Worm (Caenorhabditis elegans) whole organism, L2 larva: ENCODE data around the gene F29G6.1.
A peak's percentile ranks its signal among the peaks of the same experiment; 100 is the strongest.

Source experiments
- C34F6.9 ChIP-seq: fragments of 150-350 bp; optimal IDR thresholded peaks from 2 replicates; lab custom pipeline; 2014; ENCODE audit warnings: missing biosample characterization, missing genetic modification characterization
- F13H6.1 ChIP-seq: sonication (generic microtip); optimal IDR thresholded peaks from 2 replicates; lab custom pipeline; 2016; ENCODE audit warnings: missing genetic modification characterization, missing compliant biosample characterization
- Y55F3AM.14 ChIP-seq: fragments of 200-800 bp; sonication (Bioruptor generic); optimal IDR thresholded peaks from 2 replicates; lab custom pipeline; 2018; ENCODE audit warnings: mild to moderate bottlenecking, missing genetic modification characterization, missing compliant biosample characterization
- ZK546.5 ChIP-seq: sonication (generic microtip); optimal IDR thresholded peaks from 2 replicates; lab custom pipeline; 2017; ENCODE audit warnings: missing biosample characterization, missing genetic modification characterization
- alr-1 ChIP-seq: fragments of 150-350 bp; optimal IDR thresholded peaks from 2 replicates; lab custom pipeline; 2014; ENCODE audit warnings: missing biosample characterization, missing genetic modification characterization
- aly-2 ChIP-seq: fragments of 150-350 bp; optimal IDR thresholded peaks from 2 replicates; lab custom pipeline; 2014; ENCODE audit warnings: missing biosample characterization, missing genetic modification characterization
- ama-1 ChIP-seq: fragments of 150-350 bp; optimal IDR thresholded peaks from 2 replicates; lab custom pipeline; 2018; ENCODE audit warnings: inconsistent platforms
- blmp-1 ChIP-seq: sonication (generic microtip); optimal IDR thresholded peaks from 2 replicates; lab custom pipeline; 2017; ENCODE audit warnings: missing genetic modification characterization, mild to moderate bottlenecking, missing compliant biosample characterization, antibody characterized with exemption, moderate library complexity; ENCODE audit not compliant: insufficient read depth
- ceh-16 ChIP-seq: fragments of 150-350 bp; optimal IDR thresholded peaks from 2 replicates; lab custom pipeline; 2014; ENCODE audit warnings: missing biosample characterization, missing genetic modification characterization
- ceh-82 ChIP-seq: fragments of 150-350 bp; optimal IDR thresholded peaks from 2 replicates; lab custom pipeline; 2014; ENCODE audit warnings: missing biosample characterization, missing genetic modification characterization
- crh-2 ChIP-seq: sonication (generic microtip); optimal IDR thresholded peaks from 2 replicates; lab custom pipeline; 2017; ENCODE audit warnings: missing biosample characterization, missing genetic modification characterization
- dmd-4 ChIP-seq: sonication (generic microtip); optimal IDR thresholded peaks from 2 replicates; lab custom pipeline; 2017; ENCODE audit warnings: missing biosample characterization, missing genetic modification characterization
- egl-27 ChIP-seq: sonication (generic microtip); optimal IDR thresholded peaks from 3 replicates; lab custom pipeline; 2017; ENCODE audit warnings: missing biosample characterization, missing genetic modification reagents, missing genetic modification characterization
- elt-1 ChIP-seq: fragments of 150-350 bp; optimal IDR thresholded peaks from 2 replicates; lab custom pipeline; 2014; ENCODE audit warnings: missing biosample characterization, missing genetic modification characterization
- elt-3 ChIP-seq: sonication (generic microtip); optimal IDR thresholded peaks from 2 replicates; lab custom pipeline; 2017; ENCODE audit warnings: missing biosample characterization, missing genetic modification characterization
- fos-1 ChIP-seq: fragments of 150-350 bp; optimal IDR thresholded peaks from 2 replicates; lab custom pipeline; 2014; ENCODE audit warnings: missing biosample characterization, missing genetic modification characterization
- gmeb-1 ChIP-seq: fragments of 150-350 bp; optimal IDR thresholded peaks from 2 replicates; lab custom pipeline; 2014; ENCODE audit warnings: missing biosample characterization, missing genetic modification characterization
- lin-11 ChIP-seq: fragments of 150-350 bp; sonication (generic microtip); optimal IDR thresholded peaks from 2 replicates; lab custom pipeline; 2014; ENCODE audit warnings: missing biosample characterization, missing genetic modification characterization, inconsistent platforms, mixed read lengths
- lin-13 ChIP-seq: fragments of 150-350 bp; optimal IDR thresholded peaks from 2 replicates; lab custom pipeline; 2014; ENCODE audit warnings: missing biosample characterization, missing genetic modification reagents, missing genetic modification characterization
- lin-39 ChIP-seq: fragments of 150-350 bp; optimal IDR thresholded peaks from 2 replicates; lab custom pipeline; 2014; ENCODE audit warnings: missing biosample characterization, missing genetic modification reagents, missing genetic modification characterization
- lsy-2 ChIP-seq, 2 experiments: fragments of 150-350 bp in 1 of 2; sonication (generic microtip) in 1 of 2; optimal IDR thresholded peaks; 2 replicates each; lab custom pipeline; 2014 to 2017; ENCODE audit warnings: missing biosample characterization in 2 of 2, missing genetic modification characterization in 2 of 2
- mab-5 ChIP-seq: fragments of 150-350 bp; optimal IDR thresholded peaks from 2 replicates; lab custom pipeline; 2014; ENCODE audit warnings: missing biosample characterization, missing genetic modification characterization
- mbf-1 ChIP-seq: sonication (generic microtip); optimal IDR thresholded peaks from 2 replicates; lab custom pipeline; 2017; ENCODE audit warnings: missing biosample characterization, missing genetic modification characterization
- mdl-1 ChIP-seq, 2 experiments: fragments of 150-350 bp in 1 of 2; sonication (generic microtip) in 1 of 2; optimal IDR thresholded peaks; 2 replicates each; lab custom pipeline; 2017; ENCODE audit warnings: missing biosample characterization in 2 of 2, missing genetic modification characterization in 2 of 2
- nhr-10 ChIP-seq: sonication (generic microtip); optimal IDR thresholded peaks from 2 replicates; lab custom pipeline; 2017; ENCODE audit warnings: missing biosample characterization, missing genetic modification characterization
- nhr-11 ChIP-seq: fragments of 150-350 bp; optimal IDR thresholded peaks from 2 replicates; lab custom pipeline; 2014; ENCODE audit warnings: missing biosample characterization, missing genetic modification characterization
- nhr-12 ChIP-seq: fragments of 150-350 bp; optimal IDR thresholded peaks from 2 replicates; lab custom pipeline; 2014; ENCODE audit warnings: missing biosample characterization, missing genetic modification characterization
- nhr-129 ChIP-seq: fragments of 150-350 bp; optimal IDR thresholded peaks from 2 replicates; lab custom pipeline; 2014; ENCODE audit warnings: missing biosample characterization, missing genetic modification characterization
- nhr-21 ChIP-seq: fragments of 150-350 bp; optimal IDR thresholded peaks from 2 replicates; lab custom pipeline; 2014; ENCODE audit warnings: missing biosample characterization, missing genetic modification characterization
- nhr-25 ChIP-seq: fragments of 150-350 bp; sonication (generic microtip); optimal IDR thresholded peaks from 3 replicates; lab custom pipeline; 2014; ENCODE audit warnings: missing biosample characterization, missing genetic modification characterization
- nhr-6 ChIP-seq: fragments of 150-350 bp; optimal IDR thresholded peaks from 2 replicates; lab custom pipeline; 2014; ENCODE audit warnings: missing biosample characterization, missing genetic modification characterization
- nhr-77 ChIP-seq: fragments of 150-350 bp; optimal IDR thresholded peaks from 2 replicates; lab custom pipeline; 2014; ENCODE audit warnings: missing biosample characterization, missing genetic modification characterization
- peb-1 ChIP-seq: fragments of 150-350 bp; optimal IDR thresholded peaks from 2 replicates; lab custom pipeline; 2014; ENCODE audit warnings: missing biosample characterization, missing genetic modification characterization
- sem-4 ChIP-seq: fragments of 150-350 bp; optimal IDR thresholded peaks from 2 replicates; lab custom pipeline; 2014; ENCODE audit warnings: missing biosample characterization, missing genetic modification reagents, missing genetic modification characterization
- skn-1 ChIP-seq: sonication (generic microtip); optimal IDR thresholded peaks from 2 replicates; lab custom pipeline; 2017; ENCODE audit warnings: missing biosample characterization, missing genetic modification characterization
- sma-3 ChIP-seq: sonication (generic microtip); optimal IDR thresholded peaks from 2 replicates; lab custom pipeline; 2016; ENCODE audit warnings: missing genetic modification reagents, missing genetic modification characterization, missing compliant biosample characterization
- sma-9 ChIP-seq, 2 experiments: fragments of 150-350 bp in 1 of 2; sonication (generic microtip) in 1 of 2; optimal IDR thresholded peaks; 2 replicates each; lab custom pipeline; 2014 to 2016; ENCODE audit warnings: missing genetic modification characterization in 2 of 2, mild to moderate bottlenecking in 1 of 2, missing biosample characterization in 1 of 2, missing compliant biosample characterization in 1 of 2, missing genetic modification reagents in 1 of 2, moderate library complexity in 1 of 2
- snpc-4 ChIP-seq: fragments of 150-350 bp; optimal IDR thresholded peaks from 2 replicates; lab custom pipeline; 2014; ENCODE audit warnings: missing biosample characterization, missing genetic modification characterization
- unc-39 ChIP-seq: fragments of 150-350 bp; optimal IDR thresholded peaks from 2 replicates; lab custom pipeline; 2014; ENCODE audit warnings: missing biosample characterization, missing genetic modification characterization
- unc-55 ChIP-seq: fragments of 150-350 bp; sonication (generic microtip); optimal IDR thresholded peaks from 3 replicates; lab custom pipeline; 2014; ENCODE audit warnings: missing biosample characterization, missing genetic modification reagents, missing genetic modification characterization
- unc-62 ChIP-seq: fragments of 150-350 bp; optimal IDR thresholded peaks from 2 replicates; lab custom pipeline; 2014; ENCODE audit warnings: missing biosample characterization, missing genetic modification reagents, missing genetic modification characterization
- zag-1 ChIP-seq: fragments of 150-350 bp; optimal IDR thresholded peaks from 2 replicates; lab custom pipeline; 2014; ENCODE audit warnings: missing biosample characterization, missing genetic modification characterization
- ztf-1 ChIP-seq: fragments of 200-800 bp; sonication (Bioruptor generic); conservative IDR thresholded peaks from 2 replicates; pipeline ENCODE4 v1.3.6; 2022; ENCODE audit warnings: missing genetic modification characterization, missing compliant biosample characterization
- ztf-11 ChIP-seq: sonication (generic microtip); optimal IDR thresholded peaks from 2 replicates; lab custom pipeline; 2017; ENCODE audit warnings: missing biosample characterization, missing genetic modification characterization
- ztf-4 ChIP-seq: fragments of 150-350 bp; optimal IDR thresholded peaks from 2 replicates; lab custom pipeline; 2014; ENCODE audit warnings: missing biosample characterization, missing genetic modification characterization

The F29G6.1 gene

ce11 chrX:11463568-11463967 is 38.5 kb upstream of the F29G6.1 start:
- no peak for TF ChIP-seq crh-2 (tag; lab: Kevin White, UChicago)
- no peak for TF ChIP-seq ztf-11 (tag; lab: Kevin White, UChicago)
- TF ChIP-seq unc-55 (GFP tag; lab: Kevin White, UChicago) = no peak
- no peak for TF ChIP-seq gmeb-1
- no peak for TF ChIP-seq nhr-11 (tag; lab: Kevin White, UChicago)
- TF ChIP-seq lin-13 (GFP tag; lab: Kevin White, UChicago) = no peak
- no peak for TF ChIP-seq sma-3 (GFP tag; lab: Kevin White, UChicago)
- TF ChIP-seq aly-2 (tag; lab: Kevin White, UChicago) = no peak
- TF ChIP-seq peb-1 = no peak
- TF ChIP-seq F13H6.1 (tag; lab: Kevin White, UChicago) = peak; percentile 50
- TF ChIP-seq zag-1 (tag; lab: Kevin White, UChicago) = no peak
- TF ChIP-seq sma-9 (GFP tag; optimal IDR thresholded peaks at IDR 0.05; lab: Kevin White, UChicago) = peak; percentile 75
- no peak for TF ChIP-seq sma-9 (tag; optimal IDR thresholded peaks at IDR 0.05; lab: Kevin White, UChicago)
- TF ChIP-seq nhr-10 = no peak
- TF ChIP-seq ceh-82 (tag; lab: Kevin White, UChicago) = no peak
- TF ChIP-seq mab-5 (tag; lab: Kevin White, UChicago) = peak; percentile 60
- no peak for TF ChIP-seq nhr-21
- no peak for TF ChIP-seq unc-39
- TF ChIP-seq Y55F3AM.14 (GFP tag; lab: Kevin White, UChicago) = no peak
- no peak for TF ChIP-seq egl-27 (tag; lab: Kevin White, UChicago)
- TF ChIP-seq lsy-2 (tag; optimal IDR thresholded peaks at IDR 0.05; lab: Kevin White, UChicago) = peak in 1 of 2 experiments; percentile 32
- TF ChIP-seq nhr-77 (tag; lab: Kevin White, UChicago) = no peak
- TF ChIP-seq skn-1 (tag; lab: Kevin White, UChicago) = no peak
- no peak for TF ChIP-seq mbf-1 (tag; lab: Kevin White, UChicago)
- TF ChIP-seq ZK546.5 (tag; lab: Kevin White, UChicago) = no peak
- TF ChIP-seq elt-1 (tag; lab: Kevin White, UChicago) = no peak
- TF ChIP-seq ama-1 (lab: Kevin White, UChicago) = no peak
- no peak for TF ChIP-seq C34F6.9 (tag; lab: Kevin White, UChicago)
- no peak for TF ChIP-seq ceh-16 (tag; lab: Kevin White, UChicago)
- TF ChIP-seq sem-4 (tag; lab: Kevin White, UChicago) = peak; percentile 69
- TF ChIP-seq mdl-1 (tag; optimal IDR thresholded peaks at IDR 0.05; lab: Kevin White, UChicago) = no peak
- TF ChIP-seq lin-39 = no peak
- no peak for TF ChIP-seq lin-11
- no peak for TF ChIP-seq dmd-4 (tag; lab: Kevin White, UChicago)
- TF ChIP-seq blmp-1 (tag; lab: Kevin White, UChicago) = no peak
- no peak for TF ChIP-seq unc-62 (GFP tag; lab: Kevin White, UChicago)
- no peak for TF ChIP-seq nhr-6
- no peak for TF ChIP-seq nhr-12 (tag; lab: Kevin White, UChicago)
- TF ChIP-seq snpc-4 (tag; lab: Kevin White, UChicago) = no peak
- TF ChIP-seq nhr-129 = no peak

ce11 chrX:11464271-11465103 is 37.6 kb upstream of the F29G6.1 start:
- TF ChIP-seq nhr-77 (tag; lab: Kevin White, UChicago) (no peak), egl-27 (tag; lab: Kevin White, UChicago) (no peak), nhr-10 (no peak), lsy-2 (tag; optimal IDR thresholded peaks at IDR 0.05; lab: Kevin White, UChicago) (peak in 1 of 2 experiments; percentile 63), lin-39 (no peak), aly-2 (tag; lab: Kevin White, UChicago) (no peak), dmd-4 (tag; lab: Kevin White, UChicago) (no peak), ztf-1 (no peak), ama-1 (lab: Kevin White, UChicago) (no peak), elt-3 (tag; lab: Kevin White, UChicago) (no peak), ztf-11 (tag; lab: Kevin White, UChicago) (no peak), ceh-16 (tag; lab: Kevin White, UChicago) (no peak), alr-1 (tag; lab: Kevin White, UChicago) (no peak), peb-1 (no peak), nhr-25 (tag; lab: Kevin White, UChicago) (no peak), nhr-129 (peak; percentile 60), nhr-21 (no peak), snpc-4 (tag; lab: Kevin White, UChicago) (peak; percentile 52), crh-2 (tag; lab: Kevin White, UChicago) (no peak), elt-1 (tag; lab: Kevin White, UChicago) (no peak), sem-4 (tag; lab: Kevin White, UChicago) (no peak), blmp-1 (tag; lab: Kevin White, UChicago) (no peak), unc-39 (no peak), nhr-6 (peak; percentile 57), skn-1 (tag; lab: Kevin White, UChicago) (no peak), gmeb-1 (peak; percentile 9), ceh-82 (tag; lab: Kevin White, UChicago) (no peak), Y55F3AM.14 (GFP tag; lab: Kevin White, UChicago) (no peak), nhr-12 (tag; lab: Kevin White, UChicago) (no peak), fos-1 (tag; lab: Kevin White, UChicago) (peak; percentile 90), F13H6.1 (tag; lab: Kevin White, UChicago) (peak; percentile 62), unc-62 (GFP tag; lab: Kevin White, UChicago) (no peak), ztf-4 (no peak), nhr-11 (tag; lab: Kevin White, UChicago) (no peak), sma-9 (GFP tag; optimal IDR thresholded peaks at IDR 0.05; lab: Kevin White, UChicago) (peak; percentile 58), sma-9 (tag; optimal IDR thresholded peaks at IDR 0.05; lab: Kevin White, UChicago) (no peak), lin-11 (no peak), ZK546.5 (tag; lab: Kevin White, UChicago) (no peak), lin-13 (GFP tag; lab: Kevin White, UChicago) (no peak)
